Fruit fly (Drosophila melanogaster) whole organism, embryonic: ENCODE data around the gene f-cup.

Source experiments
- ATbp ChIP-seq: fragments of 200-800 bp; sonication (Bioruptor generic); optimal IDR thresholded peaks from 2 replicates; lab custom pipeline; 2017; ENCODE audit warnings: missing biosample characterization, mild to moderate bottlenecking, missing genetic modification characterization, missing genetic modification reagents
- B-H2 ChIP-seq: fragments of 200-800 bp; sonication (Bioruptor generic); optimal IDR thresholded peaks from 2 replicates; lab custom pipeline; 2018; ENCODE audit warnings: missing biosample characterization, mild to moderate bottlenecking, missing genetic modification characterization
- CG11398 ChIP-seq: fragments of 200-800 bp; sonication (Bioruptor generic); optimal IDR thresholded peaks from 2 replicates; lab custom pipeline; 2016; ENCODE audit warnings: missing biosample characterization, missing genetic modification characterization
- CG11456 ChIP-seq: fragments of 200-800 bp; sonication (Bioruptor generic); IDR thresholded peaks from 3 replicates; pipeline ENCODE4 v1.3.6; 2022; ENCODE audit warnings: missing biosample characterization, missing genetic modification characterization
- CG12104 ChIP-seq: fragments of 200-800 bp; sonication (Bioruptor generic); optimal IDR thresholded peaks from 3 replicates; lab custom pipeline; 2016; ENCODE audit warnings: missing biosample characterization, missing genetic modification characterization
- CG14014 ChIP-seq: fragments of 200-800 bp; sonication (Bioruptor generic); IDR thresholded peaks from 2 replicates; pipeline ENCODE4 v1.3.6; 2022; ENCODE audit warnings: missing biosample characterization, missing genetic modification characterization
- CG1647 ChIP-seq: fragments of 200-800 bp; sonication (Bioruptor generic); optimal IDR thresholded peaks from 3 replicates; lab custom pipeline; 2016; ENCODE audit warnings: missing biosample characterization, missing genetic modification characterization
- CG1792 ChIP-seq: fragments of 200-800 bp; sonication (Bioruptor generic); optimal IDR thresholded peaks from 2 replicates; lab custom pipeline; 2016; ENCODE audit warnings: missing biosample characterization, missing genetic modification characterization
- CG32532 ChIP-seq: fragments of 200-800 bp; sonication (Bioruptor generic); IDR thresholded peaks from 2 replicates; pipeline ENCODE4 v1.3.6; 2022; ENCODE audit warnings: missing biosample characterization, missing genetic modification characterization
- CG4404 ChIP-seq: fragments of 200-800 bp; sonication (Bioruptor generic); IDR thresholded peaks from 2 replicates; pipeline ENCODE4 v1.3.6; 2022; ENCODE audit warnings: missing biosample characterization, missing genetic modification characterization
- CG5953 ChIP-seq: fragments of 200-800 bp; sonication (Bioruptor generic); IDR thresholded peaks from 2 replicates; pipeline ENCODE4 v1.3.6; 2022; ENCODE audit warnings: missing biosample characterization, missing genetic modification characterization
- CG6765 ChIP-seq: fragments of 200-800 bp; sonication (Bioruptor generic); optimal IDR thresholded peaks from 3 replicates; lab custom pipeline; 2017; ENCODE audit warnings: missing biosample characterization, mild to moderate bottlenecking, missing genetic modification characterization
- CG8388 ChIP-seq: fragments of 200-800 bp; sonication (Bioruptor generic); optimal IDR thresholded peaks from 2 replicates; lab custom pipeline; 2019; ENCODE audit warnings: missing biosample characterization, mild to moderate bottlenecking, missing genetic modification characterization, moderate library complexity
- CG8924 ChIP-seq: fragments of 200-800 bp; optimal IDR thresholded peaks from 3 replicates; lab custom pipeline; 2019; ENCODE audit warnings: missing biosample characterization, mild to moderate bottlenecking, missing genetic modification characterization, moderate library complexity
- CG9215 ChIP-seq: fragments of 200-800 bp; sonication (Bioruptor generic); IDR thresholded peaks from 2 replicates; pipeline ENCODE4 v1.3.6; 2022; ENCODE audit warnings: missing biosample characterization, missing genetic modification characterization
- CG9817 ChIP-seq: fragments of 200-800 bp; sonication (Bioruptor generic); optimal IDR thresholded peaks from 2 replicates; lab custom pipeline; 2018; ENCODE audit warnings: missing biosample characterization, mild to moderate bottlenecking, missing genetic modification characterization, moderate library complexity
- CHES-1-like ChIP-seq: fragments of 200-800 bp; sonication (Bioruptor generic); optimal IDR thresholded peaks from 2 replicates; lab custom pipeline; 2016; ENCODE audit warnings: missing biosample characterization, missing genetic modification characterization
- Dbx ChIP-seq: fragments of 200-800 bp; sonication (Bioruptor generic); IDR thresholded peaks from 3 replicates; pipeline ENCODE4 v1.3.6; 2022; ENCODE audit warnings: missing biosample characterization, missing genetic modification characterization
- Drgx ChIP-seq: fragments of 200-800 bp; sonication (Bioruptor generic); IDR thresholded peaks from 2 replicates; pipeline ENCODE4 v1.3.6; 2022; ENCODE audit warnings: missing biosample characterization, missing genetic modification characterization
- Fer1 ChIP-seq: fragments of 200-800 bp; sonication (Bioruptor generic); optimal IDR thresholded peaks from 2 replicates; lab custom pipeline; 2017; ENCODE audit warnings: missing biosample characterization, mild to moderate bottlenecking, missing genetic modification characterization
- Hr3 ChIP-seq: fragments of 200-800 bp; sonication (Bioruptor generic); optimal IDR thresholded peaks from 3 replicates; lab custom pipeline; 2016; ENCODE audit warnings: missing biosample characterization, missing genetic modification characterization
- Nf-YB ChIP-seq: fragments of 200-800 bp; sonication (Bioruptor generic); optimal IDR thresholded peaks from 3 replicates; lab custom pipeline; 2019; ENCODE audit warnings: missing biosample characterization, mild to moderate bottlenecking, missing genetic modification characterization, moderate library complexity
- Opbp ChIP-seq: fragments of 200-800 bp; sonication (Bioruptor generic); IDR thresholded peaks from 3 replicates; pipeline ENCODE4 v1.3.6; 2022; ENCODE audit warnings: missing biosample characterization, missing genetic modification characterization; ENCODE audit not compliant: partially characterized antibody
- Rx ChIP-seq: fragments of 200-800 bp; sonication (Bioruptor generic); IDR thresholded peaks from 2 replicates; pipeline ENCODE4 v1.3.6; 2022; ENCODE audit warnings: missing biosample characterization, missing genetic modification characterization
- amos ChIP-seq: fragments of 200-800 bp; sonication (Bioruptor generic); IDR thresholded peaks from 2 replicates; pipeline ENCODE4 v1.3.6; 2022; ENCODE audit warnings: missing biosample characterization, missing genetic modification characterization; ENCODE audit not compliant: partially characterized antibody
- ato ChIP-seq: fragments of 200-800 bp; sonication (Bioruptor generic); IDR thresholded peaks from 2 replicates; pipeline ENCODE4 v1.3.6; 2022; ENCODE audit warnings: missing biosample characterization, missing genetic modification characterization; ENCODE audit not compliant: partially characterized antibody
- corto ChIP-seq: fragments of 200-800 bp; sonication (Bioruptor generic); optimal IDR thresholded peaks from 2 replicates; lab custom pipeline; 2016; ENCODE audit warnings: missing biosample characterization, mild to moderate bottlenecking, missing genetic modification characterization, moderate library complexity
- crol ChIP-seq: fragments of 200-800 bp; sonication (Bioruptor generic); IDR thresholded peaks from 2 replicates; pipeline ENCODE4 v1.3.6; 2022; ENCODE audit warnings: missing biosample characterization, missing genetic modification characterization
- dimm ChIP-seq: fragments of 200-800 bp; sonication (Bioruptor generic); IDR thresholded peaks from 2 replicates; pipeline ENCODE4 v1.3.6; 2022; ENCODE audit warnings: missing biosample characterization, missing genetic modification characterization
- dm ChIP-seq: fragments of 200-800 bp; sonication (Bioruptor generic); optimal IDR thresholded peaks from 3 replicates; lab custom pipeline; 2016; ENCODE audit warnings: missing biosample characterization, missing genetic modification characterization
- dpn ChIP-seq, 2 experiments: fragments of 200-800 bp; sonication (Bioruptor generic); optimal IDR thresholded peaks; 3 replicates each; lab custom pipeline; 2016; ENCODE audit warnings: missing biosample characterization in 2 of 2, missing genetic modification characterization in 2 of 2
- gce ChIP-seq: fragments of 200-800 bp; sonication (Bioruptor generic); IDR thresholded peaks from 3 replicates; pipeline ENCODE4 v1.3.6; 2022; ENCODE audit warnings: missing biosample characterization, missing genetic modification characterization
- gfzf ChIP-seq: fragments of 200-800 bp; sonication (Bioruptor generic); optimal IDR thresholded peaks from 2 replicates; lab custom pipeline; 2016; ENCODE audit warnings: missing biosample characterization, mild to moderate bottlenecking, missing genetic modification characterization, moderate library complexity
- gsb-n ChIP-seq: fragments of 200-800 bp; sonication (Bioruptor generic); optimal IDR thresholded peaks from 3 replicates; lab custom pipeline; 2018; ENCODE audit warnings: missing biosample characterization, mild to moderate bottlenecking, missing genetic modification characterization
- hth ChIP-seq: fragments of >200 bp; optimal IDR thresholded peaks from 2 replicates; lab custom pipeline; 2017; ENCODE audit warnings: inconsistent platforms
- insv ChIP-seq, 2 experiments: fragments of 200-800 bp; sonication (Bioruptor generic); optimal IDR thresholded peaks; 3 replicates each; lab custom pipeline; 2016 to 2018; ENCODE audit warnings: missing biosample characterization in 2 of 2, missing genetic modification characterization in 2 of 2
- jigr1 ChIP-seq: fragments of 200-800 bp; sonication (Bioruptor generic); IDR thresholded peaks from 3 replicates; pipeline ENCODE4 v1.3.6; 2022; ENCODE audit warnings: missing biosample characterization, missing genetic modification characterization
- jumu ChIP-seq: fragments of 200-800 bp; sonication (Bioruptor generic); optimal IDR thresholded peaks from 3 replicates; lab custom pipeline; 2016; ENCODE audit warnings: missing biosample characterization, missing genetic modification characterization
- kni ChIP-seq: fragments of 200-800 bp; sonication (Bioruptor generic); optimal IDR thresholded peaks from 3 replicates; lab custom pipeline; 2017; ENCODE audit warnings: mild to moderate bottlenecking, missing biosample characterization, missing genetic modification reagents, missing genetic modification characterization
- lov ChIP-seq, 2 experiments: fragments of 200-800 bp in 1 of 2; fragments of >200 bp in 1 of 2; sonication (Bioruptor generic) in 1 of 2; IDR thresholded peaks in 1 of 2; optimal IDR thresholded peaks in 1 of 2; 2 replicates in 1 of 2; 3 replicates in 1 of 2; pipeline versions ENCODE4 v1.3.6 to Lab custom; 2017 to 2022; ENCODE audit warnings: missing biosample characterization in 1 of 2, missing genetic modification characterization in 1 of 2
- luna ChIP-seq: fragments of 200-800 bp; sonication (Bioruptor generic); optimal IDR thresholded peaks from 2 replicates; lab custom pipeline; 2016; ENCODE audit warnings: missing biosample characterization, missing genetic modification characterization
- mirr ChIP-seq: fragments of 200-800 bp; sonication (Bioruptor generic); optimal IDR thresholded peaks from 3 replicates; lab custom pipeline; 2018; ENCODE audit warnings: missing biosample characterization, mild to moderate bottlenecking, missing genetic modification characterization
- mld ChIP-seq: fragments of 200-800 bp; sonication (Bioruptor generic); IDR thresholded peaks from 3 replicates; pipeline ENCODE4 v1.3.6; 2022; ENCODE audit warnings: missing biosample characterization, missing genetic modification characterization; ENCODE audit not compliant: partially characterized antibody
- p53 ChIP-seq: fragments of 200-800 bp; sonication (Bioruptor generic); optimal IDR thresholded peaks from 2 replicates; lab custom pipeline; 2016; ENCODE audit warnings: missing biosample characterization, missing genetic modification characterization
- prd ChIP-seq, 3 experiments: fragments of >200 bp in 2 of 3; fragments of 200-800 bp in 1 of 3; sonication (Bioruptor generic) in 1 of 3; optimal IDR thresholded peaks in 2 of 3; IDR thresholded peaks in 1 of 3; 2 replicates in 2 of 3; 3 replicates in 1 of 3; pipeline versions ENCODE4 v1.3.6 to Lab custom; 2017 to 2022; ENCODE audit warnings: missing biosample characterization in 1 of 3, missing genetic modification characterization in 1 of 3
- pum ChIP-seq: fragments of 200-800 bp; sonication (Bioruptor generic); optimal IDR thresholded peaks from 2 replicates; lab custom pipeline; 2016; ENCODE audit warnings: missing biosample characterization, missing genetic modification characterization
- seq ChIP-seq: fragments of 200-800 bp; sonication (Bioruptor generic); IDR thresholded peaks from 2 replicates; pipeline ENCODE4 v1.3.6; 2022; ENCODE audit warnings: missing biosample characterization, missing genetic modification characterization
- stc ChIP-seq: fragments of 200-800 bp; sonication (Bioruptor generic); IDR thresholded peaks from 2 replicates; pipeline ENCODE4 v1.3.6; 2022; ENCODE audit warnings: missing biosample characterization, missing genetic modification characterization
- tio ChIP-seq: fragments of 200-800 bp; sonication (Bioruptor generic); optimal IDR thresholded peaks from 2 replicates; lab custom pipeline; 2017; ENCODE audit warnings: missing biosample characterization, missing genetic modification characterization, inconsistent platforms
- unc-4 ChIP-seq: fragments of 200-800 bp; sonication (Bioruptor generic); IDR thresholded peaks from 2 replicates; pipeline ENCODE4 v1.3.6; 2022; ENCODE audit warnings: missing biosample characterization, missing genetic modification characterization; ENCODE audit not compliant: partially characterized antibody
- zfh2 ChIP-seq: fragments of 200-800 bp; sonication (Bioruptor generic); optimal IDR thresholded peaks from 2 replicates; lab custom pipeline; 2016; ENCODE audit warnings: missing biosample characterization, missing genetic modification characterization

The f-cup gene

dm6 chr3R:13716827-13717226 is 16.2 kb upstream of the f-cup start (continued):
- TF ChIP-seq lov (optimal IDR thresholded peaks at IDR 0.05; lab: Kevin White, UChicago), result no peak
- TF ChIP-seq lov (GFP tag; IDR thresholded peaks at IDR 0.05; lab: Robert Waterston, UW), result no peak
- no peak for TF ChIP-seq CG6765 (GFP tag; lab: Kevin White, UChicago)
- no peak for TF ChIP-seq CG9817 (tag; lab: Kevin White, UChicago)
- no peak for TF ChIP-seq amos (GFP tag; lab: Robert Waterston, UW)
- peak; percentile 24 for TF ChIP-seq ATbp (GFP tag; lab: Kevin White, UChicago)
- no peak for TF ChIP-seq unc-4 (GFP tag; lab: Robert Waterston, UW)
- TF ChIP-seq CG8924 (tag; lab: Kevin White, UChicago), result no peak
- no peak for TF ChIP-seq zfh2 (GFP tag; lab: Kevin White, UChicago)
- TF ChIP-seq gfzf, result no peak
- peak; percentile 32 for TF ChIP-seq CG1647 (GFP tag; lab: Kevin White, UChicago)
- TF ChIP-seq CG14014, result peak; percentile 31; the same call in 1 of the 2 replicates
- no peak for TF ChIP-seq mld (GFP tag; lab: Robert Waterston, UW)
- TF ChIP-seq luna, result no peak
- no peak for TF ChIP-seq dpn (GFP tag; optimal IDR thresholded peaks at IDR 0.05; lab: Kevin White, UChicago)
- TF ChIP-seq Drgx, result peak; percentile 94
- TF ChIP-seq gce (GFP tag; lab: Robert Waterston, UW), result no peak
- TF ChIP-seq stc (GFP tag; lab: Robert Waterston, UW), result no peak
- no peak for TF ChIP-seq dm (GFP tag; lab: Kevin White, UChicago)
- TF ChIP-seq CG1792 (GFP tag; lab: Kevin White, UChicago), result no peak
- TF ChIP-seq crol (GFP tag; lab: Robert Waterston, UW), result no peak
- no peak for TF ChIP-seq CG4404 (GFP tag; lab: Robert Waterston, UW)
- TF ChIP-seq prd (optimal IDR thresholded peaks at IDR 0.05; lab: Kevin White, UChicago), result no peak
- peak; percentile 60; the same call in 2 of the 3 replicates for TF ChIP-seq prd (GFP tag; IDR thresholded peaks at IDR 0.05; lab: Robert Waterston, UW)
- no peak for TF ChIP-seq B-H2
- TF ChIP-seq kni (GFP tag; lab: Kevin White, UChicago), result no peak
- TF ChIP-seq CG5953 (GFP tag; lab: Robert Waterston, UW), result no peak
- no peak for TF ChIP-seq p53 (GFP tag; lab: Kevin White, UChicago)
- TF ChIP-seq gsb-n (tag; lab: Kevin White, UChicago), result no peak
- no peak for TF ChIP-seq Fer1 (GFP tag; lab: Kevin White, UChicago)
- TF ChIP-seq jumu (GFP tag; lab: Kevin White, UChicago), result peak; percentile 32
- no peak for TF ChIP-seq ato
- no peak for TF ChIP-seq Nf-YB (GFP tag; lab: Kevin White, UChicago)
- no peak for TF ChIP-seq Hr3 (GFP tag; lab: Kevin White, UChicago)
- no peak for TF ChIP-seq seq (GFP tag; lab: Robert Waterston, UW)
- no peak for TF ChIP-seq CG32532 (GFP tag; lab: Robert Waterston, UW)
- TF ChIP-seq CG11456 (GFP tag; lab: Robert Waterston, UW), result no peak
- TF ChIP-seq CG9215 (GFP tag; lab: Robert Waterston, UW), result no peak
- no peak for TF ChIP-seq jigr1 (GFP tag; lab: Robert Waterston, UW)
- TF ChIP-seq dimm, result 0 out of 2 replicates have a peak, but pooled peaks have one; percentile 12
- no peak for TF ChIP-seq insv (GFP tag; optimal IDR thresholded peaks at IDR 0.05; lab: Kevin White, UChicago)
- no peak for TF ChIP-seq hth (lab: Kevin White, UChicago)
- no peak for TF ChIP-seq CG11398 (GFP tag; lab: Kevin White, UChicago)
- TF ChIP-seq corto (GFP tag; lab: Kevin White, UChicago), result peak; percentile 1
- no peak for TF ChIP-seq mirr (GFP tag; lab: Kevin White, UChicago)
- peak; percentile 35 for TF ChIP-seq CG8388 (GFP tag; lab: Kevin White, UChicago)
- no peak for TF ChIP-seq Opbp
- TF ChIP-seq pum, result peak; percentile 17
- no peak for TF ChIP-seq CHES-1-like (GFP tag; lab: Kevin White, UChicago)
- TF ChIP-seq Rx, result peak; percentile 23; the same call in 1 of the 2 replicates
- no peak for TF ChIP-seq Dbx
- no peak for TF ChIP-seq tio (GFP tag; lab: Kevin White, UChicago)
- no peak for TF ChIP-seq CG12104
